Fruit fly (Drosophila melanogaster): ENCODE results near the gene Tbc1d8-9.

Gene Tbc1d8-9

DNA sequence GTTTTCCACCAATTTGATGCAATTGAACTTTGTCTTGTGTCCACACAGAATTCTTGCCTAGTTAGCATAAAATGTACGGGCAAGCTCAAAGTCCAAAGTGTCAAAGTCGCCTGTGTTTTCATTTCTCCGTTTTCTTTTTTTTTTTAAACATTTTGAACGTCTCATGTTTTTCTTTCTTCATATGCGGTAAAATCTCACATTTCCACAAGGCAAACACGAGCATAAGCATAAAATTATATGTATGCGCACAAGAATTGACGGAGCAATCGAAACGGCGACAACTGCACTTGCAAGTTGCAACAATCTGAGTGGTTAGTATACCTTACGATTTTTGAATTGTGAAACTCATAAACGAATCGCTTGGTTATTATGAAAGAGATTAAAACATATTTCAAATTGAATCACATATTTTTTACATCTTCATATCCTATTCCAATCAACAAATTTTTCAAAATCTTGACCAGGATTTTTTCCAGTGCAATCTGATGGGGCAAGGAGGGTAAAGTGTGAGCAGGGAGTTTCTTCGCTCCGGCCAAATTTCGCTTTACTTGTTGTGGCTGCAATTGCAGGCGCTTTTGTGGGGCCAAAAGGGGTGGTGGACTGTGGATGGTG lies 20.5 kb upstream of the Tbc1d8-9 start (continued):
- TF ChIP-seq CG6276 (GFP tag; optimal IDR thresholded peaks at IDR 0.05): peak; percentile 35
- no peak for TF ChIP-seq CG3919 (GFP tag; optimal IDR thresholded peaks at IDR 0.05)
- TF ChIP-seq vri (GFP tag; optimal IDR thresholded peaks at IDR 0.05): no peak
- no peak for TF ChIP-seq Hr39 (GFP tag; optimal IDR thresholded peaks at IDR 0.05)
- peak; percentile 54 for TF ChIP-seq Eip78C (GFP tag)
- TF ChIP-seq CG3032 (tag; optimal IDR thresholded peaks at IDR 0.05): no peak
- no peak for TF ChIP-seq CG34406 (GFP tag; optimal IDR thresholded peaks at IDR 0.05)
- TF ChIP-seq eg (GFP tag; IDR thresholded peaks at IDR 0.05): peak; percentile 85
- no peak for TF ChIP-seq CG4318 (GFP tag; optimal IDR thresholded peaks at IDR 0.05)
- no peak for TF ChIP-seq Sox102F (GFP tag; optimal IDR thresholded peaks at IDR 0.05)
- TF ChIP-seq CG11294 (GFP tag; IDR thresholded peaks at IDR 0.05): peak; percentile 71; the same call in 1 of the 2 replicates
- TF ChIP-seq OdsH (GFP tag; optimal IDR thresholded peaks at IDR 0.05): peak; percentile 11
- peak; percentile 56 for TF ChIP-seq CG32006 (GFP tag; optimal IDR thresholded peaks at IDR 0.05)
- TF ChIP-seq Eip75B (GFP tag; optimal IDR thresholded peaks at IDR 0.05): peak; percentile 1
- TF ChIP-seq ss (GFP tag; optimal IDR thresholded peaks at IDR 0.05): no peak
- peak; percentile 11 for TF ChIP-seq achi (GFP tag; optimal IDR thresholded peaks at IDR 0.05)
- TF ChIP-seq fkh (GFP tag; optimal IDR thresholded peaks at IDR 0.05): no peak
- no peak for TF ChIP-seq CG31627 (GFP tag; optimal IDR thresholded peaks at IDR 0.05)
- TF ChIP-seq Smox (GFP tag; optimal IDR thresholded peaks at IDR 0.05): no peak
- TF ChIP-seq Lpt (GFP tag; optimal IDR thresholded peaks at IDR 0.05): peak; percentile 82
- TF ChIP-seq CG8632 (GFP tag; optimal IDR thresholded peaks at IDR 0.05): no peak

DNA sequence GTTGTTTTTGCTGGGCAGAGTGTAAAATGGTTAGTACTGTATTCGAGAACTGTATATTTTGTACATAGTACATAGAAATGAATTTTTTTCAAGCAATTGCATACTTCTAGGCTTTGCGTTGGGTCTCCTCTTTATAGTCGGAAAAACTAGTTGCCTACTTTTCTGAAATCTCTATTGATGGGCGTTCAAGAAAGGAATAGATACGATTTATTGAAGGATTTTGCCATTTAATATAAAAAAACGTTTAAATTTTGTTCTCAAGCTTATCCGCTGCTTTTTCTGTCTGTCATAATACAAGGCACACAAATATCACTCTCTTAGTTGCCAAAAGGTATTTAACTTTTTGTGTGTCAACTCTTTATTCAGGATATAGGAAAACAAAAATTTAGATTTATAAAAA lies 16.4 kb upstream of the Tbc1d8-9 start, which contains the start of gene CG32440:
Gene CG32440 (plus strand): TSS at position 301 of the 400 bp plus-strand sequence.
- no peak for TF ChIP-seq achi (GFP tag; optimal IDR thresholded peaks at IDR 0.05)
- TF ChIP-seq CG16779 (tag; optimal IDR thresholded peaks at IDR 0.05): no peak
- TF ChIP-seq Eip75B (GFP tag; optimal IDR thresholded peaks at IDR 0.05): no peak
- TF ChIP-seq esn (GFP tag; optimal IDR thresholded peaks at IDR 0.05): no peak
- no peak for TF ChIP-seq CG1621 (tag; optimal IDR thresholded peaks at IDR 0.05)
- TF ChIP-seq topi (GFP tag; optimal IDR thresholded peaks at IDR 0.05): no peak
- TF ChIP-seq CG4318 (GFP tag; optimal IDR thresholded peaks at IDR 0.05): no peak
- TF ChIP-seq vri (GFP tag; optimal IDR thresholded peaks at IDR 0.05): no peak
- TF ChIP-seq CG10669 (GFP tag; optimal IDR thresholded peaks at IDR 0.05): no peak
- TF ChIP-seq pdm3 (GFP tag; optimal IDR thresholded peaks at IDR 0.05): no peak
- no peak for TF ChIP-seq Hr38 (GFP tag; optimal IDR thresholded peaks at IDR 0.05)
- TF ChIP-seq ss (GFP tag; optimal IDR thresholded peaks at IDR 0.05): no peak
- TF ChIP-seq dsx (GFP tag; optimal IDR thresholded peaks at IDR 0.05; ENCODE audit: poor library complexity, severe bottlenecking): no peak

DNA sequence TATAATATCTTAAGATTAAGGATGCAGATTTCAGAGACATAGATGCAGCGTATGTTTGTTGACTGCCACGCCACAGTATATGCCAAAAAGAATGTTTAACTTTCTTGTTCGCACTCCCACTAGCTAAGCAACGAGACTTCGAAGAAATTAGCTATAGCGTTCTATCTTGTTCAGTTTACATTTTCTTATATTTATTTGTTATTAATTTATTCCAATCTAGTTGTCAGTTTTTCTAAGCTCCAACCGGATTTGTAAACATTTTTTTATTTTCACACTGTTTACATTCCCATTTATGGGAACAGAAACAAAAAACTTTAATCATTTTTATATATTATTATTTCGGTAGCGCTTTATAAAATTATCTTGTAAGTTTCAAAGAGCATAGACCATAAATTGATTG lies 13.9 kb upstream of the Tbc1d8-9 start, which contains the start of gene CG32437:
Gene CG32437 (plus strand): TSS at position 301 of the 400 bp plus-strand sequence.
- TF ChIP-seq svp (GFP tag) (no peak), pdm3 (GFP tag; optimal IDR thresholded peaks at IDR 0.05) (no peak), CG9139 (GFP tag; optimal IDR thresholded peaks at IDR 0.05) (no peak), CG31627 (GFP tag; optimal IDR thresholded peaks at IDR 0.05) (no peak), fd59A (GFP tag; optimal IDR thresholded peaks at IDR 0.05) (no peak), Sox14 (GFP tag; optimal IDR thresholded peaks at IDR 0.05) (no peak), Eip93F (GFP tag; optimal IDR thresholded peaks at IDR 0.05) (no peak), Lpt (GFP tag; optimal IDR thresholded peaks at IDR 0.05) (no peak), spab (GFP tag; optimal IDR thresholded peaks at IDR 0.05) (no peak), eg (GFP tag; IDR thresholded peaks at IDR 0.05) (no peak), CG11902 (GFP tag; optimal IDR thresholded peaks at IDR 0.05) (no peak), CG7368 (GFP tag; optimal IDR thresholded peaks at IDR 0.05) (no peak), acj6 (GFP tag; optimal IDR thresholded peaks at IDR 0.05) (no peak), CG3919 (GFP tag; optimal IDR thresholded peaks at IDR 0.05) (no peak), CG6854 (GFP tag; optimal IDR thresholded peaks at IDR 0.05) (no peak), Eip78C (GFP tag) (no peak), Sox102F (GFP tag; optimal IDR thresholded peaks at IDR 0.05) (no peak), esn (GFP tag; optimal IDR thresholded peaks at IDR 0.05) (no peak)

Measured in whole organism, prepupa.